Worm (Caenorhabditis elegans) whole organism, young adult: ENCODE measurements around the gene ins-34.

Experiments
- C06A6.2 ChIP-seq: fragments of 200-800 bp; sonication (Bioruptor generic); conservative IDR thresholded peaks from 2 replicates; pipeline ENCODE4 v1.3.6; 2022; ENCODE audit warnings: missing genetic modification characterization, missing compliant biosample characterization
- F57A8.1 ChIP-seq: fragments of 200-800 bp; sonication (Bioruptor generic); optimal IDR thresholded peaks from 2 replicates; lab custom pipeline; 2018; ENCODE audit warnings: mild to moderate bottlenecking, missing genetic modification characterization, moderate library complexity, missing compliant biosample characterization
- T26A5.8 ChIP-seq: sonication (generic microtip); optimal IDR thresholded peaks from 2 replicates; lab custom pipeline; 2016; ENCODE audit warnings: missing genetic modification characterization, missing compliant biosample characterization
- athp-1 ChIP-seq: sonication (generic microtip); optimal IDR thresholded peaks from 2 replicates; lab custom pipeline; 2017; ENCODE audit warnings: mild to moderate bottlenecking, missing genetic modification characterization, missing compliant biosample characterization
- attf-3 ChIP-seq: fragments of 200-800 bp; sonication (Bioruptor generic); conservative IDR thresholded peaks from 2 replicates; pipeline ENCODE4 v1.3.6; 2022; ENCODE audit warnings: missing genetic modification reagents, missing genetic modification characterization, missing compliant biosample characterization
- bed-2 ChIP-seq: fragments of 200-800 bp; sonication (Bioruptor generic); IDR thresholded peaks from 2 replicates; pipeline ENCODE4 v1.3.6; 2022; ENCODE audit warnings: missing genetic modification reagents, missing genetic modification characterization, missing compliant biosample characterization
- ceh-40 ChIP-seq: fragments of 200-800 bp; sonication (Bioruptor generic); IDR thresholded peaks from 2 replicates; pipeline ENCODE4 v1.3.6; 2022; ENCODE audit warnings: missing genetic modification characterization, missing compliant biosample characterization
- egl-44 ChIP-seq: fragments of 200-800 bp; sonication (Bioruptor generic); IDR thresholded peaks from 2 replicates; pipeline ENCODE4 v1.3.6; 2022; ENCODE audit warnings: missing genetic modification reagents, missing genetic modification characterization, missing compliant biosample characterization
- egrh-3 ChIP-seq: fragments of 200-800 bp; sonication (Bioruptor generic); IDR thresholded peaks from 2 replicates; pipeline ENCODE4 v1.3.6; 2022; ENCODE audit warnings: missing genetic modification reagents, missing genetic modification characterization, missing compliant biosample characterization
- hmg-1.2 ChIP-seq: fragments of 200-800 bp; sonication (Bioruptor generic); IDR thresholded peaks from 2 replicates; pipeline ENCODE4 v1.3.6; 2022; ENCODE audit warnings: missing genetic modification reagents, missing genetic modification characterization, missing compliant biosample characterization
- lsl-1 ChIP-seq: fragments of 200-800 bp; sonication (Bioruptor generic); optimal IDR thresholded peaks from 2 replicates; lab custom pipeline; 2018; ENCODE audit warnings: mild to moderate bottlenecking, missing genetic modification characterization, moderate library complexity, missing compliant biosample characterization
- mxl-1 ChIP-seq: sonication (generic microtip); optimal IDR thresholded peaks from 2 replicates; lab custom pipeline; 2016; ENCODE audit warnings: missing genetic modification characterization, missing compliant biosample characterization
- nfyb-1 ChIP-seq: fragments of 200-800 bp; sonication (Bioruptor generic); IDR thresholded peaks from 2 replicates; pipeline ENCODE4 v1.3.6; 2022; ENCODE audit warnings: missing genetic modification reagents, missing genetic modification characterization, missing compliant biosample characterization
- pbrm-1 ChIP-seq: fragments of 200-800 bp; sonication (Bioruptor generic); IDR thresholded peaks from 2 replicates; pipeline ENCODE4 v1.3.6; 2022; ENCODE audit warnings: missing genetic modification reagents, missing genetic modification characterization, missing compliant biosample characterization

ce11 chrIV:14072011-14072649 is 34.2 kb upstream of the ins-34 start:
- no peak for TF ChIP-seq athp-1 (tag; lab: Kevin White, UChicago)
- TF ChIP-seq ceh-40 (GFP tag; lab: Robert Waterston, UW), result no peak
- no peak for TF ChIP-seq hmg-1.2 (GFP tag; lab: Robert Waterston, UW)
- TF ChIP-seq bed-2 (GFP tag; lab: Robert Waterston, UW), result no peak
- TF ChIP-seq mxl-1, result no peak
- TF ChIP-seq lsl-1 (GFP tag; lab: Kevin White, UChicago), result no peak
- no peak for TF ChIP-seq T26A5.8 (tag; lab: Kevin White, UChicago)
- no peak for TF ChIP-seq C06A6.2 (GFP tag; lab: Robert Waterston, UW)
- TF ChIP-seq nfyb-1 (GFP tag; lab: Robert Waterston, UW), result 0 out of 2 replicates have a peak, but pooled peaks have one; percentile 20
- no peak for TF ChIP-seq pbrm-1
- no peak for TF ChIP-seq F57A8.1 (GFP tag; lab: Kevin White, UChicago)
- TF ChIP-seq attf-3 (GFP tag; lab: Robert Waterston, UW), result no peak
- peak; percentile 42; the same call in 1 of the 2 replicates for TF ChIP-seq egrh-3 (GFP tag; lab: Robert Waterston, UW)
- no peak for TF ChIP-seq egl-44 (GFP tag; lab: Robert Waterston, UW)
